Worm (Caenorhabditis elegans): ENCODE data around the gene str-225.

DNA sequence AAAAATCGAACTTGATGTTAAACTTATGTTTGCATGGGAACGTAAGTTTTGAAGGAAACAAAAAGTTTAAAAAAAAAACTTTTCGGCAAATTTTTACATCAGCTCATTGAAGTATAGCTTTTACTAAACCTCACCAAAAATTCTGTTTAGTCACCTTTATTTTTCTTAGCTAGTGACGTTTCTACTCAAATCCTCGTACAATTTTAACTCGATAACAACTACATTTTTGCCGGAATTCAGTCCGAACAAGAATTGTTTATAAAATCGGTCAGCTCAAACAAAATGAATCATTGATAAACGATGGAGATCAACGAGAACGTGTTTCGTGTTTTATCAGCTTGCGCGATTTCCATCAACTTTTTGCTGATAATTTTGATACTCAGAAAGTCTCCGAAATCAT, 19.3 kb downstream of the str-225 start, which contains the start of gene str-260:
- no peak for TF ChIP-seq pes-1 (GFP tag; IDR thresholded peaks at IDR 0.05)
- no peak for TF ChIP-seq ceh-36 (tag; optimal IDR thresholded peaks at IDR 0.05)
- TF ChIP-seq ama-1 (optimal IDR thresholded peaks at IDR 0.05) = no peak
- TF ChIP-seq ceh-13 (GFP tag; optimal IDR thresholded peaks at IDR 0.05) = no peak
- no peak for TF ChIP-seq hmg-4 (GFP tag; optimal IDR thresholded peaks at IDR 0.05)
- TF ChIP-seq flt-1 (GFP tag; IDR thresholded peaks at IDR 0.05) = no peak
- TF ChIP-seq F13C5.2 (tag; optimal IDR thresholded peaks at IDR 0.05) = no peak
- no peak for TF ChIP-seq aly-1 (tag; optimal IDR thresholded peaks at IDR 0.05)
- TF ChIP-seq B0310.2 (tag; optimal IDR thresholded peaks at IDR 0.05) = no peak
- TF ChIP-seq tra-4 (tag; optimal IDR thresholded peaks at IDR 0.05) = no peak

Measured in whole organism, early embryonic.